Worm (Caenorhabditis elegans) whole organism, L3 larva: ENCODE data around the gene K02E7.10.

ENCODE experiments used
- R02D3.7 ChIP-seq: fragments of 150-350 bp; optimal IDR thresholded peaks from 2 replicates; lab custom pipeline; 2014; ENCODE audit warnings: missing biosample characterization, missing genetic modification characterization
- ZK546.5 ChIP-seq: sonication (generic microtip); optimal IDR thresholded peaks from 2 replicates; lab custom pipeline; 2017; ENCODE audit warnings: missing biosample characterization, missing genetic modification characterization
- ceh-16 ChIP-seq: sonication (generic microtip); optimal IDR thresholded peaks from 2 replicates; lab custom pipeline; 2017; ENCODE audit warnings: missing biosample characterization, missing genetic modification characterization
- ceh-28 ChIP-seq: fragments of 150-350 bp; optimal IDR thresholded peaks from 2 replicates; lab custom pipeline; 2014; ENCODE audit warnings: missing biosample characterization, missing genetic modification reagents, missing genetic modification characterization
- ceh-9 ChIP-seq: sonication (generic microtip); optimal IDR thresholded peaks from 2 replicates; lab custom pipeline; 2018; ENCODE audit warnings: missing biosample characterization, missing genetic modification characterization
- daf-12 ChIP-seq: fragments of 150-350 bp; optimal IDR thresholded peaks from 2 replicates; lab custom pipeline; 2014; ENCODE audit warnings: missing biosample characterization, missing genetic modification reagents, missing genetic modification characterization
- egl-27 ChIP-seq: sonication (generic microtip); optimal IDR thresholded peaks from 4 replicates; lab custom pipeline; 2017; ENCODE audit warnings: missing biosample characterization, missing genetic modification reagents, missing genetic modification characterization
- elt-2 ChIP-seq: sonication (generic microtip); optimal IDR thresholded peaks from 2 replicates; lab custom pipeline; 2016; ENCODE audit warnings: missing genetic modification reagents, mild to moderate bottlenecking, missing genetic modification characterization, missing compliant biosample characterization
- elt-3 ChIP-seq, 3 experiments: fragments of 150-350 bp in 1 of 3; sonication (generic microtip) in 2 of 3; optimal IDR thresholded peaks; 2 replicates in 2 of 3; 4 replicates in 1 of 3; lab custom pipeline; 2014 to 2017; ENCODE audit warnings: missing biosample characterization in 3 of 3, missing genetic modification characterization in 3 of 3
- eor-1 ChIP-seq, 2 experiments: fragments of 150-350 bp; optimal IDR thresholded peaks; 2 replicates each; lab custom pipeline; 2014 to 2018; ENCODE audit warnings: missing biosample characterization in 2 of 2, missing genetic modification characterization in 2 of 2
- fkh-2 ChIP-seq: fragments of 150-350 bp; optimal IDR thresholded peaks from 2 replicates; lab custom pipeline; 2014; ENCODE audit warnings: missing biosample characterization, missing genetic modification reagents, missing genetic modification characterization
- fos-1 ChIP-seq: fragments of 150-350 bp; optimal IDR thresholded peaks from 2 replicates; lab custom pipeline; 2014; ENCODE audit warnings: missing biosample characterization, missing genetic modification characterization
- hmg-11 ChIP-seq: sonication (generic microtip); optimal IDR thresholded peaks from 2 replicates; lab custom pipeline; 2016; ENCODE audit warnings: missing genetic modification characterization, missing compliant biosample characterization
- jun-1 ChIP-seq: fragments of 150-350 bp; optimal IDR thresholded peaks from 2 replicates; lab custom pipeline; 2014; ENCODE audit warnings: missing biosample characterization, missing genetic modification reagents, missing genetic modification characterization
- lin-15B ChIP-seq: fragments of 150-350 bp; optimal IDR thresholded peaks from 2 replicates; lab custom pipeline; 2014; ENCODE audit warnings: missing biosample characterization, missing genetic modification characterization
- lin-39 ChIP-seq: fragments of 150-350 bp; optimal IDR thresholded peaks from 2 replicates; lab custom pipeline; 2018; ENCODE audit warnings: missing biosample characterization, missing genetic modification reagents, missing genetic modification characterization
- mml-1 ChIP-seq: fragments of 150-350 bp; sonication (generic microtip); optimal IDR thresholded peaks from 3 replicates; lab custom pipeline; 2014; ENCODE audit warnings: missing biosample characterization, missing genetic modification characterization
- nhr-11 ChIP-seq: fragments of 150-350 bp; optimal IDR thresholded peaks from 2 replicates; lab custom pipeline; 2014; ENCODE audit warnings: missing biosample characterization, missing genetic modification characterization
- nhr-12 ChIP-seq: fragments of 150-350 bp; optimal IDR thresholded peaks from 2 replicates; lab custom pipeline; 2014; ENCODE audit warnings: missing biosample characterization, missing genetic modification characterization
- nhr-23 ChIP-seq: fragments of 150-350 bp; optimal IDR thresholded peaks from 2 replicates; lab custom pipeline; 2014; ENCODE audit warnings: missing biosample characterization, missing genetic modification reagents, missing genetic modification characterization
- nhr-237 ChIP-seq: fragments of 150-350 bp; optimal IDR thresholded peaks from 2 replicates; lab custom pipeline; 2014; ENCODE audit warnings: missing biosample characterization, missing genetic modification characterization
- nhr-28 ChIP-seq: fragments of 150-350 bp; optimal IDR thresholded peaks from 2 replicates; lab custom pipeline; 2014; ENCODE audit warnings: missing biosample characterization, missing genetic modification characterization
- nhr-43 ChIP-seq: sonication (generic microtip); optimal IDR thresholded peaks from 2 replicates; lab custom pipeline; 2016; ENCODE audit warnings: mild to moderate bottlenecking, missing genetic modification characterization, missing compliant biosample characterization; ENCODE audit not compliant: poor library complexity, severe bottlenecking
- nhr-67 ChIP-seq: fragments of 150-350 bp; optimal IDR thresholded peaks from 2 replicates; lab custom pipeline; 2014; ENCODE audit warnings: missing biosample characterization, missing genetic modification characterization
- nhr-76 ChIP-seq: fragments of 150-350 bp; sonication (generic microtip); optimal IDR thresholded peaks from 5 replicates; lab custom pipeline; 2014; ENCODE audit warnings: missing biosample characterization, missing genetic modification characterization
- nhr-77 ChIP-seq: fragments of 150-350 bp; optimal IDR thresholded peaks from 2 replicates; lab custom pipeline; 2014; ENCODE audit warnings: missing biosample characterization, missing genetic modification characterization
- pha-4 ChIP-seq: fragments of 150-350 bp; optimal IDR thresholded peaks from 2 replicates; lab custom pipeline; 2014; ENCODE audit warnings: missing biosample characterization, missing genetic modification reagents, missing genetic modification characterization
- pqm-1 ChIP-seq: fragments of 150-350 bp; optimal IDR thresholded peaks from 2 replicates; lab custom pipeline; 2017; ENCODE audit warnings: missing biosample characterization, missing genetic modification characterization, inconsistent platforms
- sea-2 ChIP-seq: fragments of 150-350 bp; sonication (generic microtip); optimal IDR thresholded peaks from 4 replicates; lab custom pipeline; 2014; ENCODE audit warnings: missing biosample characterization, missing genetic modification reagents, missing genetic modification characterization
- skn-1 ChIP-seq: fragments of 150-350 bp; optimal IDR thresholded peaks from 2 replicates; lab custom pipeline; 2014; ENCODE audit warnings: missing biosample characterization, missing genetic modification characterization
- snpc-4 ChIP-seq: fragments of 150-350 bp; optimal IDR thresholded peaks from 2 replicates; lab custom pipeline; 2014; ENCODE audit warnings: missing biosample characterization, missing genetic modification characterization
- unc-39 ChIP-seq: sonication (generic microtip); optimal IDR thresholded peaks from 4 replicates; lab custom pipeline; 2017; ENCODE audit warnings: missing biosample characterization, missing genetic modification characterization
- unc-62 ChIP-seq: fragments of 150-350 bp; sonication (generic microtip); optimal IDR thresholded peaks from 4 replicates; lab custom pipeline; 2014; ENCODE audit warnings: missing biosample characterization, missing genetic modification reagents, missing genetic modification characterization
- zag-1 ChIP-seq: fragments of 150-350 bp; optimal IDR thresholded peaks from 2 replicates; lab custom pipeline; 2014; ENCODE audit warnings: missing biosample characterization, missing genetic modification characterization
- ztf-11 ChIP-seq: fragments of 150-350 bp; optimal IDR thresholded peaks from 2 replicates; lab custom pipeline; 2014; ENCODE audit warnings: missing biosample characterization, missing genetic modification characterization

K02E7.10 gene

ce11 chrII:1105291-1105690, 38.5 kb upstream of the K02E7.10 start:
- no peak for TF ChIP-seq ztf-11
- TF ChIP-seq hmg-11 = no peak
- no peak for TF ChIP-seq nhr-23 (tag; lab: Kevin White, UChicago)
- no peak for TF ChIP-seq zag-1 (tag; lab: Kevin White, UChicago)
- no peak for TF ChIP-seq nhr-43
- TF ChIP-seq unc-62 (GFP tag; lab: Kevin White, UChicago) = no peak
- no peak for TF ChIP-seq ceh-16 (tag; lab: Kevin White, UChicago)

- TF ChIP-seq ceh-28 (tag; lab: Kevin White, UChicago) = no peak
- no peak for TF ChIP-seq fos-1 (tag; lab: Kevin White, UChicago)
- no peak for TF ChIP-seq nhr-77
- no peak for TF ChIP-seq nhr-67 (tag; lab: Kevin White, UChicago)
- TF ChIP-seq unc-62 (GFP tag; lab: Kevin White, UChicago) = no peak
- no peak for TF ChIP-seq eor-1 (tag; optimal IDR thresholded peaks at IDR 0.05; lab: Kevin White, UChicago)
- no peak for TF ChIP-seq daf-12 (tag; lab: Kevin White, UChicago)
- no peak for TF ChIP-seq lin-15B (tag; lab: Kevin White, UChicago)
- no peak for TF ChIP-seq elt-2 (tag; lab: Kevin White, UChicago)
- TF ChIP-seq ceh-9 = no peak
- TF ChIP-seq nhr-28 (tag; lab: Kevin White, UChicago) = no peak
- no peak for TF ChIP-seq skn-1 (tag; lab: Kevin White, UChicago)
- no peak for TF ChIP-seq nhr-11 (tag; lab: Kevin White, UChicago)
- no peak for TF ChIP-seq elt-3 (tag; optimal IDR thresholded peaks at IDR 0.05; lab: Kevin White, UChicago)
- TF ChIP-seq nhr-12 = no peak
These were observed 37.6 kb upstream of the K02E7.10 start, which contains the start of gene T13B5.9 for ce11 chrII:1104409-1104808. Gene T13B5.9, minus strand, starts transcription at chrII:1104509.

ce11 chrII:1103484-1104100, 36.8 kb upstream of the K02E7.10 start:
- TF ChIP-seq nhr-76 (tag; lab: Kevin White, UChicago) = no peak
- TF ChIP-seq lin-39 (tag; lab: Kevin White, UChicago) = no peak
- peak; percentile 78 for TF ChIP-seq fos-1 (tag; lab: Kevin White, UChicago)
- TF ChIP-seq egl-27 = peak; percentile 58
- no peak for TF ChIP-seq nhr-77
- TF ChIP-seq pqm-1 (tag; lab: Kevin White, UChicago) = peak; percentile 100
- peak; percentile 100 for TF ChIP-seq elt-2 (tag; lab: Kevin White, UChicago)
- no peak for TF ChIP-seq ceh-9
- peak; percentile 74 for TF ChIP-seq pha-4 (tag; lab: Kevin White, UChicago)
- TF ChIP-seq ceh-16 (tag; lab: Kevin White, UChicago) = no peak
- TF ChIP-seq jun-1 (tag; lab: Kevin White, UChicago) = peak; percentile 96
- TF ChIP-seq, all 47 proteins: peak for 6

ce11 chrII:1102209-1102608, 35.4 kb upstream of the K02E7.10 start:
- TF ChIP-seq eor-1 (tag; optimal IDR thresholded peaks at IDR 0.05; lab: Kevin White, UChicago) (no peak), ztf-11 (no peak), nhr-237 (no peak), nhr-28 (tag; lab: Kevin White, UChicago) (no peak), nhr-43 (no peak), egl-27 (no peak), lin-39 (tag; lab: Kevin White, UChicago) (no peak), pqm-1 (tag; lab: Kevin White, UChicago) (no peak), nhr-23 (tag; lab: Kevin White, UChicago) (no peak), ZK546.5 (tag; lab: Kevin White, UChicago) (no peak), mml-1 (tag; lab: Kevin White, UChicago) (no peak), sea-2 (GFP tag; lab: Kevin White, UChicago) (no peak), ceh-28 (tag; lab: Kevin White, UChicago) (no peak), snpc-4 (no peak)

ce11 chrII:1101413-1101812, 34.6 kb upstream of the K02E7.10 start:
- peak; percentile 47 for TF ChIP-seq pqm-1 (tag; lab: Kevin White, UChicago)
- no peak for TF ChIP-seq hmg-11
- TF ChIP-seq pha-4 (tag; lab: Kevin White, UChicago) = no peak
- peak; percentile 14 for TF ChIP-seq jun-1 (tag; lab: Kevin White, UChicago)
- TF ChIP-seq unc-39 (tag; lab: Kevin White, UChicago) = no peak
- TF ChIP-seq R02D3.7 (tag; lab: Kevin White, UChicago) = no peak
- TF ChIP-seq fkh-2 (tag; lab: Kevin White, UChicago) = no peak
- no peak for TF ChIP-seq nhr-11 (tag; lab: Kevin White, UChicago)
- peak; percentile 91 for TF ChIP-seq elt-2 (tag; lab: Kevin White, UChicago)
- TF ChIP-seq eor-1 (tag; optimal IDR thresholded peaks at IDR 0.05; lab: Kevin White, UChicago) = no peak
- TF ChIP-seq, all 47 proteins: peak for 3
